Worm (Caenorhabditis elegans) whole organism, young adult: Measurements from ENCODE around the gene parp-2.

Experiments used
- B0019.2 ChIP-seq: fragments of 200-800 bp; sonication (Bioruptor generic); conservative IDR thresholded peaks from 2 replicates; pipeline ENCODE4 v1.3.6; 2022; ENCODE audit warnings: missing genetic modification reagents, missing genetic modification characterization, missing compliant biosample characterization
- B0336.3 ChIP-seq: fragments of 200-800 bp; sonication (Bioruptor generic); IDR thresholded peaks from 2 replicates; pipeline ENCODE4 v1.3.6; 2022; ENCODE audit warnings: missing genetic modification characterization, missing compliant biosample characterization
- C06A6.2 ChIP-seq: fragments of 200-800 bp; sonication (Bioruptor generic); conservative IDR thresholded peaks from 2 replicates; pipeline ENCODE4 v1.3.6; 2022; ENCODE audit warnings: missing genetic modification characterization, missing compliant biosample characterization
- F22D6.2 ChIP-seq: sonication (generic microtip); optimal IDR thresholded peaks from 2 replicates; lab custom pipeline; 2016; ENCODE audit warnings: mild to moderate bottlenecking, missing genetic modification characterization, missing compliant biosample characterization
- F52B5.7 ChIP-seq: sonication (generic microtip); optimal IDR thresholded peaks from 2 replicates; lab custom pipeline; 2016; ENCODE audit warnings: mild to moderate bottlenecking, missing genetic modification characterization, missing compliant biosample characterization
- F57A8.1 ChIP-seq: fragments of 200-800 bp; sonication (Bioruptor generic); optimal IDR thresholded peaks from 2 replicates; lab custom pipeline; 2018; ENCODE audit warnings: mild to moderate bottlenecking, missing genetic modification characterization, moderate library complexity, missing compliant biosample characterization
- K11D2.4 ChIP-seq: fragments of 200-800 bp; sonication (Bioruptor generic); IDR thresholded peaks from 2 replicates; pipeline ENCODE4 v1.3.6; 2022; ENCODE audit warnings: missing genetic modification reagents, missing genetic modification characterization, missing compliant biosample characterization
- Y56A3A.18 ChIP-seq: fragments of 200-800 bp; sonication (Bioruptor generic); IDR thresholded peaks from 2 replicates; pipeline ENCODE4 v1.3.6; 2022; ENCODE audit warnings: missing genetic modification reagents, missing genetic modification characterization, missing compliant biosample characterization
- ZK185.1 ChIP-seq: sonication (generic microtip); optimal IDR thresholded peaks from 2 replicates; lab custom pipeline; 2016; ENCODE audit warnings: mild to moderate bottlenecking, missing genetic modification characterization, missing compliant biosample characterization; ENCODE audit not compliant: poor library complexity, severe bottlenecking
- ama-1 ChIP-seq, 3 experiments: fragments of 150-350 bp in 1 of 3; sonication (generic microtip) in 2 of 3; optimal IDR thresholded peaks; 2 replicates each; lab custom pipeline; 2014 to 2018; ENCODE audit warnings: missing biosample characterization in 2 of 3, missing genetic modification characterization in 2 of 3, missing genetic modification reagents in 2 of 3
- attf-5 ChIP-seq: fragments of 200-800 bp; sonication (Bioruptor generic); optimal IDR thresholded peaks from 2 replicates; lab custom pipeline; 2018; ENCODE audit warnings: mild to moderate bottlenecking, missing genetic modification characterization, missing compliant biosample characterization
- dox-1 ChIP-seq: fragments of 200-800 bp; sonication (Bioruptor generic); IDR thresholded peaks from 2 replicates; pipeline ENCODE4 v1.3.6; 2022; ENCODE audit warnings: missing genetic modification reagents, missing genetic modification characterization, missing compliant biosample characterization
- efl-1 ChIP-seq: fragments of 150-350 bp; optimal IDR thresholded peaks from 2 replicates; lab custom pipeline; 2014; ENCODE audit warnings: missing biosample characterization, missing genetic modification reagents, missing genetic modification characterization
- egl-44 ChIP-seq: fragments of 200-800 bp; sonication (Bioruptor generic); IDR thresholded peaks from 2 replicates; pipeline ENCODE4 v1.3.6; 2022; ENCODE audit warnings: missing genetic modification reagents, missing genetic modification characterization, missing compliant biosample characterization
- ekl-4 ChIP-seq: fragments of 200-800 bp; sonication (Bioruptor generic); IDR thresholded peaks from 2 replicates; pipeline ENCODE4 v1.3.6; 2022; ENCODE audit warnings: missing genetic modification reagents, missing genetic modification characterization, missing compliant biosample characterization
- hlh-12 ChIP-seq: sonication (generic microtip); optimal IDR thresholded peaks from 2 replicates; lab custom pipeline; 2016; ENCODE audit warnings: missing genetic modification characterization, missing compliant biosample characterization
- hmg-1.2 ChIP-seq: fragments of 200-800 bp; sonication (Bioruptor generic); IDR thresholded peaks from 2 replicates; pipeline ENCODE4 v1.3.6; 2022; ENCODE audit warnings: missing genetic modification reagents, missing genetic modification characterization, missing compliant biosample characterization
- hsf-1 ChIP-seq: fragments of 200-800 bp; sonication (Bioruptor generic); IDR thresholded peaks from 2 replicates; pipeline ENCODE4 v1.3.6; 2022; ENCODE audit warnings: missing genetic modification reagents, missing genetic modification characterization, missing compliant biosample characterization
- let-607 ChIP-seq, 2 experiments: fragments of 200-800 bp in 1 of 2; sonication (Bioruptor generic) in 1 of 2; sonication (generic microtip) in 1 of 2; optimal IDR thresholded peaks; 2 replicates each; lab custom pipeline; 2016 to 2018; ENCODE audit warnings: mild to moderate bottlenecking in 2 of 2, missing compliant biosample characterization in 2 of 2, missing genetic modification characterization in 2 of 2, moderate library complexity in 2 of 2, missing genotype in 1 of 2
- madf-10 ChIP-seq: sonication (generic microtip); optimal IDR thresholded peaks from 2 replicates; lab custom pipeline; 2016; ENCODE audit warnings: mild to moderate bottlenecking, missing genetic modification characterization, missing compliant biosample characterization
- mcd-1 ChIP-seq: fragments of 200-800 bp; sonication (Bioruptor generic); IDR thresholded peaks from 2 replicates; pipeline ENCODE4 v1.3.6; 2022; ENCODE audit warnings: missing genetic modification reagents, missing genetic modification characterization, missing compliant biosample characterization
- mel-28 ChIP-seq: sonication (generic microtip); optimal IDR thresholded peaks from 2 replicates; lab custom pipeline; 2016; ENCODE audit warnings: borderline replicate concordance, mild to moderate bottlenecking, missing genetic modification characterization, missing compliant biosample characterization
- mes-4 ChIP-seq: sonication (generic microtip); optimal IDR thresholded peaks from 2 replicates; lab custom pipeline; 2016; ENCODE audit warnings: missing genotype, missing genetic modification characterization, missing compliant biosample characterization
- nhr-80 ChIP-seq: sonication (generic microtip); optimal IDR thresholded peaks from 2 replicates; lab custom pipeline; 2016; ENCODE audit warnings: missing genetic modification characterization, missing compliant biosample characterization
- nhr-90 ChIP-seq: sonication (generic microtip); optimal IDR thresholded peaks from 2 replicates; lab custom pipeline; 2016; ENCODE audit warnings: missing genotype, mild to moderate bottlenecking, missing genetic modification characterization, missing compliant biosample characterization
- pha-4 ChIP-seq: fragments of 150-350 bp; sonication (generic microtip); optimal IDR thresholded peaks from 2 replicates; lab custom pipeline; 2014; ENCODE audit warnings: missing biosample characterization, missing genetic modification reagents, missing genetic modification characterization
- rcor-1 ChIP-seq: fragments of 200-800 bp; sonication (Bioruptor generic); IDR thresholded peaks from 2 replicates; pipeline ENCODE4 v1.3.6; 2022; ENCODE audit warnings: missing genetic modification reagents, missing genetic modification characterization, missing compliant biosample characterization
- rpc-1 ChIP-seq, 2 experiments: fragments of 150-350 bp in 1 of 2; sonication (generic microtip) in 1 of 2; optimal IDR thresholded peaks; 2 replicates each; lab custom pipeline; 2014 to 2018; ENCODE audit warnings: missing biosample characterization in 1 of 2, missing genetic modification characterization in 1 of 2, missing genetic modification reagents in 1 of 2, missing genotype in 1 of 2
- snpc-1.1 ChIP-seq: sonication (generic microtip); optimal IDR thresholded peaks from 2 replicates; lab custom pipeline; 2017; ENCODE audit warnings: missing genetic modification characterization, mild to moderate bottlenecking, missing compliant biosample characterization, antibody characterized with exemption, moderate library complexity, missing genotype, missing genetic modification reagents; ENCODE audit not compliant: insufficient read depth
- snpc-4 ChIP-seq, 5 experiments: fragments of 150-350 bp in 1 of 5; sonication (generic microtip) in 4 of 5; optimal IDR thresholded peaks; 2 replicates each; lab custom pipeline; 2014 to 2018; ENCODE audit warnings: missing genetic modification characterization in 5 of 5, missing biosample characterization in 3 of 5, antibody characterized with exemption in 2 of 5, mild to moderate bottlenecking in 2 of 5, missing compliant biosample characterization in 2 of 5, missing genotype in 2 of 5, moderate library complexity in 2 of 5, missing genetic modification reagents in 1 of 5
- somi-1 ChIP-seq: fragments of 200-800 bp; sonication (Bioruptor generic); optimal IDR thresholded peaks from 2 replicates; lab custom pipeline; 2018; ENCODE audit warnings: mild to moderate bottlenecking, missing genetic modification characterization, missing compliant biosample characterization
- zfh-2 ChIP-seq: fragments of 200-800 bp; sonication (Bioruptor generic); conservative IDR thresholded peaks from 2 replicates; pipeline ENCODE4 v1.3.6; 2022; ENCODE audit warnings: missing genetic modification reagents, missing genetic modification characterization, missing compliant biosample characterization
- ztf-22 ChIP-seq: fragments of 200-800 bp; sonication (Bioruptor generic); optimal IDR thresholded peaks from 2 replicates; lab custom pipeline; 2018; ENCODE audit warnings: mild to moderate bottlenecking, missing genetic modification characterization, moderate library complexity, missing compliant biosample characterization
- ztf-26 ChIP-seq: sonication (generic microtip); optimal IDR thresholded peaks from 2 replicates; lab custom pipeline; 2017; ENCODE audit warnings: missing genetic modification characterization, missing compliant biosample characterization
- ztf-28 ChIP-seq: fragments of 200-800 bp; sonication (Bioruptor generic); IDR thresholded peaks from 2 replicates; pipeline ENCODE4 v1.3.6; 2022; ENCODE audit warnings: missing genetic modification reagents, missing genetic modification characterization, missing compliant biosample characterization
- ztf-3 ChIP-seq: fragments of 200-800 bp; sonication (Bioruptor generic); optimal IDR thresholded peaks from 2 replicates; lab custom pipeline; 2018; ENCODE audit warnings: mild to moderate bottlenecking, missing genetic modification characterization, missing compliant biosample characterization

The parp-2 gene

DNA sequence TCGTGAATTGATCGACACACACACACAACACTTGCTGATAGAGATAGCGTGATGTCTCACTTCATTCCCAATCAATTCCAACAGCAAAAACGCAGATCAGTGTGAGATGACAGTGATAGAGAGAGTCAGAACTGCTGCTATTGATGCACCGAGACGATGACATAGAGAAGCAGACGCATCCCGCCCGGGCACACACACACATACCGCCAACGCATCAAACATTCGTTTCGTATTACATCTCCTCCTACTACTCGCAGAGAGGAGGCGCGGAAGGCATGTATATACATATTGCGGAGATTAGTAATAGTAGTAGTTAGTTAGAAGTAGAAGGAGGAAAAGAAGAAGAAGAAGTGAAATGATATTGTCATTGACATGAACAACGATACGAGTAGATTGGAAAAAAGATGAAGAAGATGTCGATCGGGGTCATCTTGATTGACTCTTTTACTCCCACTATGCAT, 26.6 kb downstream of the parp-2 start (continued):
- no peak for TF ChIP-seq efl-1
- peak; percentile 5 for TF ChIP-seq F22D6.2 (tag; lab: Kevin White, UChicago)
- TF ChIP-seq let-607 (tag; optimal IDR thresholded peaks at IDR 0.05; lab: Kevin White, UChicago), result peak; percentile 80 to 94
- TF ChIP-seq ama-1 (optimal IDR thresholded peaks at IDR 0.05; lab: Kevin White, UChicago), result peak; percentile 39
- no peak for TF ChIP-seq ama-1 (GFP tag; optimal IDR thresholded peaks at IDR 0.05; lab: Kevin White, UChicago)
- peak; percentile 76 for TF ChIP-seq ztf-22
- 0 out of 2 replicates have a peak, but pooled peaks have one; percentile 36 for TF ChIP-seq Y56A3A.18
- TF ChIP-seq B0336.3, result peak; percentile 41; the same call in 1 of the 2 replicates
- peak; percentile 19; the same call in 1 of the 2 replicates for TF ChIP-seq K11D2.4
- TF ChIP-seq attf-5 (GFP tag; lab: Kevin White, UChicago), result peak; percentile 50
- TF ChIP-seq ztf-26 (tag; lab: Kevin White, UChicago), result peak; percentile 27
- TF ChIP-seq nhr-90 (tag; lab: Kevin White, UChicago), result peak; percentile 50
- peak; percentile 56 for TF ChIP-seq somi-1 (GFP tag; lab: Kevin White, UChicago)
- no peak for TF ChIP-seq mes-4 (tag; lab: Kevin White, UChicago)
- TF ChIP-seq C06A6.2 (GFP tag; lab: Robert Waterston, UW), result 0 out of 2 replicates have a peak, but pooled peaks have one; percentile 11
- peak; percentile 15 for TF ChIP-seq madf-10 (tag; lab: Kevin White, UChicago)
- TF ChIP-seq snpc-4 (GFP tag; optimal IDR thresholded peaks at IDR 0.05; lab: Kevin White, UChicago), result no peak
- TF ChIP-seq snpc-4 (tag; optimal IDR thresholded peaks at IDR 0.05; lab: Kevin White, UChicago), result peak in 3 of 4 experiments; percentile 3 to 32 (median 6)

DNA sequence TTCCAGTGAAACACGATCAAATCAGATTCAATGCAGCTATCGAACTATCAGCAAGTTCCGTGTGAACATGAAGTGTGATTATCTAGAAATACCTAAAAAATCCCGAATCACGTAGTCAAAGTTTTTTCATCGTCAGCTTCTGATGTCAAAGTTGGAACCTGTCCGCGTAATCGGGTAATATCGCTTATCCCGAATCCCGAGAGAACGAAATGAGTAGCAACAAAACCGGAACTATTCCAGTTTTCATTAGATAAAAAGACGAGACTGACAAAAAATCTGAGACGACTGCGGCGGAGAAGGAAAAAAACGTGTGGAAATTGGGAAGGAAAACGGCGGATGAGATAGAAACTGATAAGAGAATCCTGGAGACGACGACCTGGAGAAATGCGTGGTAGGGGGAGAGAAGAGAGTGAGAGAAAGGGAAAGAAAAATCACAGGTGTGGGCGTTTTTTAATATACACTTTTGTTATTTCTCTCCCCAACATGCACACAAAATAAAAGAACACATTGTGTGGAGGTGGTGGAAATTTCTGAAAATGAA, 27.2 kb downstream of the parp-2 start:
- TF ChIP-seq rpc-1 (optimal IDR thresholded peaks at IDR 0.05; lab: Kevin White, UChicago) (no peak), rpc-1 (tag; optimal IDR thresholded peaks at IDR 0.05; lab: Kevin White, UChicago) (no peak), Y56A3A.18 (0 out of 2 replicates have a peak, but pooled peaks have one; percentile 28), hlh-12 (tag; lab: Kevin White, UChicago) (no peak), zfh-2 (GFP tag; lab: Robert Waterston, UW) (peak; percentile 41; the same call in 1 of the 2 replicates), snpc-1.1 (tag; lab: Kevin White, UChicago) (no peak), mcd-1 (GFP tag; lab: Robert Waterston, UW) (0 out of 2 replicates have a peak, but pooled peaks have one; percentile 8), F57A8.1 (no peak), ama-1 (optimal IDR thresholded peaks at IDR 0.05; lab: Kevin White, UChicago) (peak; percentile 89), ama-1 (GFP tag; optimal IDR thresholded peaks at IDR 0.05; lab: Kevin White, UChicago) (no peak)

DNA sequence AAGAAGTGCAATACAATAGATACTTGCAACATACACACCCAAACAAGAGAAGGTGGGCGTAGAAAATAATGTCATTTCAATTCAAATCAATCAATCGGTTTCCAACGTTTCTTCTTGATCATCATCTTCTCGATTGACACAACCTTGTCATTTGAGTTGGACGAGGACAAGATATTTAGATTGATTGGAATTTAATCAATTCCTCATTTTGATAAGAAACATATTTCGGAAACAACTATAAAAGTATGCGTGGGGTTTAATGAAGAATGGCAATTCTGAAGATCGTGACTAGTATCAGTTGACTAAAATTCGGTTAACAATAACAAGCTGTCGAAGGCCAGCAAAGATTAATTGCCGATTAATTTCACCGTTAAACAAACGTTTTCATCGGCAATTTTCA, 27.8 kb downstream of the parp-2 start:
- peak; percentile 93 to 94 for TF ChIP-seq let-607 (tag; optimal IDR thresholded peaks at IDR 0.05; lab: Kevin White, UChicago)
- TF ChIP-seq egl-44 (GFP tag; lab: Robert Waterston, UW), result no peak
- TF ChIP-seq ZK185.1, result peak; percentile 29
- TF ChIP-seq nhr-80 (tag; lab: Kevin White, UChicago), result peak; percentile 72

ce11 chrII:9621121-9621520, 28.3 kb downstream of the parp-2 start:
- 0 out of 2 replicates have a peak, but pooled peaks have one; percentile 35 for TF ChIP-seq mcd-1 (GFP tag; lab: Robert Waterston, UW)
- TF ChIP-seq rcor-1 (GFP tag; lab: Robert Waterston, UW), result no peak
- peak; percentile 14; the same call in 1 of the 2 replicates for TF ChIP-seq hmg-1.2 (GFP tag; lab: Robert Waterston, UW)
- TF ChIP-seq ztf-3 (GFP tag; lab: Kevin White, UChicago), result no peak
- peak; percentile 33 for TF ChIP-seq ama-1 (optimal IDR thresholded peaks at IDR 0.05; lab: Kevin White, UChicago)
- TF ChIP-seq ama-1 (GFP tag; optimal IDR thresholded peaks at IDR 0.05; lab: Kevin White, UChicago), result no peak
- TF ChIP-seq ztf-26 (tag; lab: Kevin White, UChicago), result no peak
- no peak for TF ChIP-seq F52B5.7 (tag; lab: Kevin White, UChicago)
- peak; percentile 27; the same call in 1 of the 2 replicates for TF ChIP-seq ekl-4
- TF ChIP-seq mel-28 (tag; lab: Kevin White, UChicago), result no peak
- TF ChIP-seq ztf-28 (GFP tag; lab: Robert Waterston, UW), result no peak
- peak; percentile 41 for TF ChIP-seq zfh-2 (GFP tag; lab: Robert Waterston, UW)
- peak; percentile 43 for TF ChIP-seq pha-4 (tag; lab: Kevin White, UChicago)
- TF ChIP-seq B0019.2 (GFP tag; lab: Robert Waterston, UW), result no peak
- TF ChIP-seq hsf-1 (GFP tag; lab: Robert Waterston, UW), result no peak
- 0 out of 2 replicates have a peak, but pooled peaks have one; percentile 14 for TF ChIP-seq dox-1 (GFP tag; lab: Robert Waterston, UW)
